Fruit fly (Drosophila melanogaster): Measurements from ENCODE around the gene Mtpalpha.

The Mtpalpha gene

DNA sequence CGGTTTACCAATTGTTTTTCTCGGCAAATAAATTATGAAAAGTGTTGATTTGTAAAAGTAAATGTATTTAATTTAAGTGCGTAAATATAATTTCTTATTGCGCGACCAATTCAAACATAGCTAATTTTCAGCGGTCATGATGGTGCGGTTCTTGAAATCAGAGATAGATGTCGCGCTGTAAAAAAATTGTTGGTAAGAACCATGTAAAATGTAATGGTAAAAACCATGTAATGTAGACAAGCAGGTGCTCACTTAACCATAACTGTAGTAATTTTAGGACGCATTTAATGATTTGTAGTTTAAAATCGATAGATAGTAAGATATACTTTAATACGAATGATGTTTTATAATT lies 36.1 kb upstream of the Mtpalpha start:
- TF ChIP-seq Dll (optimal IDR thresholded peaks at IDR 0.05): no peak
- no peak for TF ChIP-seq pan (optimal IDR thresholded peaks at IDR 0.05)
- no peak for TF ChIP-seq psq (optimal IDR thresholded peaks at IDR 0.05)
- no peak for TF ChIP-seq EcR (GFP tag; optimal IDR thresholded peaks at IDR 0.05)
- TF ChIP-seq usp (GFP tag; optimal IDR thresholded peaks at IDR 0.05): no peak
- TF ChIP-seq CG8478 (optimal IDR thresholded peaks at IDR 0.05): no peak

DNA sequence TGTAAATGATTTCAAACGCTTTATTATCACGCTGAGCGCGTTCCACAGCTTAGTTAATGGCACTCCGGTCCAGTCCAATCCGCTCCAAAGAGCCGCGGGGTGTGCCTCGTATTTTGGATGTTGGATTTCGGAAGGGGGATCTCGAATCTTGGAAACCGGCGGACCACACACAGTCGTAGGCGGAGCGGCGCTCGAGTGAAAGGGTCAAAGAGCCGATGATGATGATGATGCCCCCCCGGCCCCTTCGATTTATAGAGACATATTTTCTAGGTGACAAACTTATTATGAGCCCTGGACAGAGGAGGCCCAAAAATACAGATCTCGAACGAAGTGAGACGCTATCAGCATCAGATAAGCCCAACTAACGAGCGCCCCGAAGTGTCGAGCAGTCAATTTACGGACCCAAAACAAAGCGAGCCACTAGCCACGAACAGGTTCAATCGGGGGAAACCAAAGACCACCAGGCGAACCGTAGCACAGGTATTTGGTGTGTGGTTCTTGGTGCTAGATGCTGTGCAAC lies 32.8 kb upstream of the Mtpalpha start:
- TF ChIP-seq usp (GFP tag; optimal IDR thresholded peaks at IDR 0.05) (no peak), psq (optimal IDR thresholded peaks at IDR 0.05) (no peak), CG8478 (optimal IDR thresholded peaks at IDR 0.05) (no peak), pan (optimal IDR thresholded peaks at IDR 0.05) (no peak), Dll (optimal IDR thresholded peaks at IDR 0.05) (no peak), EcR (GFP tag; optimal IDR thresholded peaks at IDR 0.05) (no peak)

DNA sequence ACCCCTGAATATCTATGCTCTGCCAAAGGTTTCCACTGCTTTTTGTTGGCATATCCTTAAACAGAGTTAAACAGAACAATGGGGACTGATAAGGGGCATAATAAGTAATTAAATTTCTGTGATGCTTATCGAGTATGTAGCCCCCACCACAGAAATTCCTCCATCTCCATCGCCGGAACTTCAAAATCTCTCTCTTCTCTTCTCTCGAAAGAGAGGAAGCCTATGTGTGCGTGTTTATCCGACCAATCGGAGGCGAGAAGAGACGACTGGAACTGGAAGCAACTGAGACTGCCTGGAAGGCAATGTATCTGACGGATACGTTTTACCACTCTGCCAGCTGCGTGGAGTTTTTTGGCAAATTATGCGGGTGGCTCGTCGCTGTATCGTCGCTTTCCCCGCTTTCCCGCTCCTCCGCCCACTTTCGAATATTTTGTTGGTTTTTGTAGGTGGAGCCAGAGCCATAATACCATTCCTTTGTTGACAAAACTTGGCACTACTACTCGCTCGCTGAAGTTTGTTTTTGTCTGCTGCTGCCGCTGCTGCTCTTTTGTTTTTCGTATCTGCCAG lies 31.5 kb upstream of the Mtpalpha start, which contains the start of gene gcm2:
Gene gcm2 (plus strand): TSS at position 566 of the 567 bp plus-strand sequence.
- TF ChIP-seq EcR (GFP tag; optimal IDR thresholded peaks at IDR 0.05): no peak

DNA sequence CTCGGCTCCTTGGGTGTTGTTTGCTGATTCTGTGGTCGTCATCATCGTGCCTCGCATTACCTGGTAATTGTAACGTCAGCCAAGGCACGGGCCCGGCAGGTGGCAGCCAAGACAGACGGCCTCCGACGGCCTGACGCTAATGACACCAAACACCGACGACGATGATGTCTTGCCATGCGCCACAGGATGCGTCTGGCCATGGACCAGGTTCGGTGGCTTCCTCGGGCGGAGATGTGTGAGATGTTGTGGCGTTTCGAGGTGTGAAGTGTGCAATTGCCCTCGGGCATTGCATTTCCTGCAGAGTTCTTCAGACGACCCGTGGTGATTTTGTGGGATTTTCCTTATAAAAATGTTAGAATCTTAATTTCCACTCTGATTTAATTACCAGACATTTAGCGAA lies 25.5 kb upstream of the Mtpalpha start:
- TF ChIP-seq EcR (GFP tag; optimal IDR thresholded peaks at IDR 0.05): no peak

DNA sequence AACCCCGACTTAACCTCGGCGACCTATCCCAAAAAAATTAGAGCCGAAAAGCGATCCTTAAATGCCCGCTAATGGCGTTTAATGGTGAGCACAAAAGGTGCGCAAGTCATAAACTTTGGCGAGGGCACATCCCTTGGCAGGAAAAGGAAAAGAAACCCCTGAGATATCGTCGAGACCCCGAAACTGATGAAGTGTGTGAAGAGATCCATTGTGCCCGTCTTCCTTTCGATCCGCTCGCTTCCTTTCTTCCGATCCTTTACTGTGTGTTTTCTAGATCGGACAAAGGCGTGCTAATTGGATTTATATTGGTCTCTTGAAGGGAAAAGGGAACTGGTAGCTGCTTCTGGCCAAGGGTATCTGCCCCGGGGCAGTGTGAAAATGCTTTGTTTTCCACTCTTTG lies 24.7 kb upstream of the Mtpalpha start:
- no peak for TF ChIP-seq usp (GFP tag; optimal IDR thresholded peaks at IDR 0.05)
- no peak for TF ChIP-seq EcR (GFP tag; optimal IDR thresholded peaks at IDR 0.05)
- TF ChIP-seq pan (optimal IDR thresholded peaks at IDR 0.05): no peak
- TF ChIP-seq psq (optimal IDR thresholded peaks at IDR 0.05): no peak

DNA sequence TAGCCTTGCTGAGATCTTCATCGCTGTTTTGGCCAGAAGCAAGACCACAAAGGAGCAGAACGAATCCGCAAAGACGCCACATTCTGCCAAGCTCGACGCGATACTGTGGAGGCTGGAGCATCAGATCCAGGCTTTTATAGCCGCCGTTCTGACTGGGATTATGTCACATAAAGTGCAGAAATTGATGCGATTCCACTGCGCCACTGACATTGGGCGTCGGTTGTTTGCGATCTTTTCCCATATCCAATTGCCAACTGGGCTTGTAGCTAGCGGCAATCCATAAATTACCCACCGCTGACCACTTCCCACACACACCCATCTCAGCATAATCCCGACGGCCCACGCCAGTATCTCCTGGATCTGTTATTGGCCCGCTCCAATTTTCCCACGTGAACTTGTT lies 24.2 kb upstream of the Mtpalpha start, which contains the start of gene CG4382:
Gene CG4382 (minus strand): TSS at position 101 of the 400 bp plus-strand sequence.
- no peak for TF ChIP-seq pan (optimal IDR thresholded peaks at IDR 0.05)
- TF ChIP-seq usp (GFP tag; optimal IDR thresholded peaks at IDR 0.05): no peak
- no peak for TF ChIP-seq Dll (optimal IDR thresholded peaks at IDR 0.05)
- no peak for TF ChIP-seq EcR (GFP tag; optimal IDR thresholded peaks at IDR 0.05)
- no peak for TF ChIP-seq psq (optimal IDR thresholded peaks at IDR 0.05)
- no peak for TF ChIP-seq CG8478 (optimal IDR thresholded peaks at IDR 0.05)

DNA sequence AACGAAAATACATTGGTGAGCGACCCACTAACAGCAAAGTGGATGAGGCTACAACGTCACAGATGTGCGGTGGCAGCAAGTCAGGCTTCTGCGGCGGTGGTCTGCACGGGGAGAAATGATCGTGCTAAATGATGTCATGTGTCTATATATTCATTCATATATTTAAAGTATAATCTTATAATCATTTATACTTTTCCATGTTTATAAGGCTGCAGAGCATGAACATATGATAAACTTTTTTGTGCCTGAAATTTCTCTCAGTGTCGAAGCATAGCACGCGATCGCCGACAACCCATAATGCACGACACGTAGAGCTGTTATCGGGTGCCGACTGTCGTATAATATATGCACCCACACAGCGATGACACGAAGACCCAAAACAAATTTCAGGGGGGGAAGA lies 21.8 kb upstream of the Mtpalpha start:
- TF ChIP-seq CG8478 (optimal IDR thresholded peaks at IDR 0.05) (no peak), pan (optimal IDR thresholded peaks at IDR 0.05) (no peak), usp (GFP tag; optimal IDR thresholded peaks at IDR 0.05) (no peak)

DNA sequence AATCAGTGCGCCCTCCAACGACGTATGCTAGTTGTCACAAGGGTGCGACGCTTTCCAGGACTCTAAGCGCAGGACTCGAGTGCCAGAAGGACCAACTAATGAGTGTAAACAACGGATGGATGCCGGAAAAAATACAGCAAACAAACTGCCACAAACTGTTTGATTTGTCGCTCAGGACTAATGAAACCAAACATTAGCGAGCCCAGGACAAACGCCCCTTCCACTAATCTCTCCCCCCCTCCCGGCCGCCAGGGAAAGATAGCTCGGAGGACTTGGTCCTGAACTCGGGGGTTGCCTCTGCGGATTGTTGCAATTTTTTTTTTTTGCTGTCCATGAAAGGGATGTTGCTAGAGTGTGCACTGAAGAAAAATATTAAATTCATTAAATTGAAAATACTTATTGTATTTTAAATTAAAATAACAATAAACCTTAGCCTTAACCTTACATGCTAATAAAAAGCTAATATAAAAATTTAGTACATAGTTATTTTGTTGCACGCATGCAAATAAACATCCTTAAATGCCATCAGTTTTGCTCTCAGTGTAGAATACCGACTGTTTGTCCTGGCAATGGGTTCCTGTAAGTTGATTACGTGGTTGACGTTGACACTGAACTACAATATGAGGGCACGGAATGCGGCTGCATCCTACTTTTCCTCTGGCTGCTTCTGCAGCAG lies 18.2 kb upstream of the Mtpalpha start:
- TF ChIP-seq Dll (optimal IDR thresholded peaks at IDR 0.05) (no peak), psq (optimal IDR thresholded peaks at IDR 0.05) (no peak), usp (GFP tag; optimal IDR thresholded peaks at IDR 0.05) (no peak), EcR (GFP tag; optimal IDR thresholded peaks at IDR 0.05) (no peak), pan (optimal IDR thresholded peaks at IDR 0.05) (no peak), CG8478 (optimal IDR thresholded peaks at IDR 0.05) (no peak)

DNA sequence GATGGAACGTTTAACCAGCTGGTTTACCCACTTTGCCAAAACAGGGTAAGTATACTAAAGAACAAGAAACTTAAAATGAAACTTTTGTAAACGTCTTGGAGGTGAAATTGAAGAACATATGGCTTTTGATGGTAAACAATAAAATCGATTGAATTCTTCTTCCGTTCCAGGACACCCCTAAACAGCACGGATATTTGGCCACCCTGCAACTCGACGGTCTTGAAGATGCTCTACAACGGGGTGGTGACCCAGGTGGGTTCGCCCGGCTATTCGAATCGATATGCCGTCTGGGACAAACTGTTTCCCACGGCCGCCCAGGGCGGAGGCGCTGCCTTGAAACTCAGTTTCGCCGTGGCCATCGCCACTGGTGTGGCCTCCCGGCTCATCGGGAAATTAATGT lies 14.6 kb upstream of the Mtpalpha start:
- TF ChIP-seq usp (GFP tag; optimal IDR thresholded peaks at IDR 0.05) (no peak), CG8478 (optimal IDR thresholded peaks at IDR 0.05) (no peak), psq (optimal IDR thresholded peaks at IDR 0.05) (no peak), EcR (GFP tag; optimal IDR thresholded peaks at IDR 0.05) (no peak), Dll (optimal IDR thresholded peaks at IDR 0.05) (no peak), pan (optimal IDR thresholded peaks at IDR 0.05) (no peak)

DNA sequence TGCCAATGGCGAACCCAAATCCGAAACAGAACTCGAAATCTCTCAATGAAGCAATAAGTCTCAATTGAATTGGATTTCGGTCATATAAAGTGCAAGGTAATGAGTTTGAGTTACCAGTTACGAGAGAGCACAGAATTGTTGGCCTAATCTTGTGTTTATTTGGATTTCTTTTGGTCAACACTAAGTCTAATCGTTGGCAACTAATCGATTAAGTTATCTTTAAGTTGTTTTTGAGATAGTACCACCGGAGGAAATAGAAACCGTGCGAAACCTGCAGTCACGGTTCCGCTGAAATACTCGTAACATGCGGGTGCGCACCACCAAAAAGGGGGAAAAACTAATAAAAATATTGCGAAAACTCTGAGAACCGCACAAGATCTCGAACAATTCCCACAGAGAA lies 12.6 kb upstream of the Mtpalpha start, which contains the start of gene CG3841:
Gene CG3841 (plus strand): TSS at position 301 of the 400 bp plus-strand sequence.
- no peak for TF ChIP-seq CG8478 (optimal IDR thresholded peaks at IDR 0.05)
- no peak for TF ChIP-seq psq (optimal IDR thresholded peaks at IDR 0.05)
- TF ChIP-seq pan (optimal IDR thresholded peaks at IDR 0.05): no peak
- TF ChIP-seq usp (GFP tag; optimal IDR thresholded peaks at IDR 0.05): no peak
- TF ChIP-seq Dll (optimal IDR thresholded peaks at IDR 0.05): no peak
- TF ChIP-seq EcR (GFP tag; optimal IDR thresholded peaks at IDR 0.05): no peak

DNA sequence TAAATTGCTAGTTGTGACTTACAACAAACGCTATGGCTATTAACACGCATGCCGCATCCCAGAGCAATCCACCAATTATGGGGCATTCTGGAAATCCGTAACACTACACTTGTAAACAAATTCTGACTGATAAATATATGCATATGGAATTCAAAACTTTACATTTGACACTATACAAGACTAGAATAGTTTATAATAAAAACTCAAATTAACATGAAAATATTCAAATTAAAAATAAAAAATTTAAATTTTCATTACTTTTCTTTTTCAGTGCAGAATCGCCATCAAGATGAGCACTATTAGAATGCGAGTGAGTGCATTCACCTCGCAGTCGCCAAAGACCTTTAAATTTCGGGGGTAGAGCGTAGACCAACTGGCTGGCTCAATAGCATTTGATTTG lies 9.4 kb upstream of the Mtpalpha start:
- no peak for TF ChIP-seq CG8478 (optimal IDR thresholded peaks at IDR 0.05)
- no peak for TF ChIP-seq usp (GFP tag; optimal IDR thresholded peaks at IDR 0.05)
- TF ChIP-seq pan (optimal IDR thresholded peaks at IDR 0.05): no peak
- TF ChIP-seq psq (optimal IDR thresholded peaks at IDR 0.05): no peak
- no peak for TF ChIP-seq Dll (optimal IDR thresholded peaks at IDR 0.05)
- no peak for TF ChIP-seq EcR (GFP tag; optimal IDR thresholded peaks at IDR 0.05)

DNA sequence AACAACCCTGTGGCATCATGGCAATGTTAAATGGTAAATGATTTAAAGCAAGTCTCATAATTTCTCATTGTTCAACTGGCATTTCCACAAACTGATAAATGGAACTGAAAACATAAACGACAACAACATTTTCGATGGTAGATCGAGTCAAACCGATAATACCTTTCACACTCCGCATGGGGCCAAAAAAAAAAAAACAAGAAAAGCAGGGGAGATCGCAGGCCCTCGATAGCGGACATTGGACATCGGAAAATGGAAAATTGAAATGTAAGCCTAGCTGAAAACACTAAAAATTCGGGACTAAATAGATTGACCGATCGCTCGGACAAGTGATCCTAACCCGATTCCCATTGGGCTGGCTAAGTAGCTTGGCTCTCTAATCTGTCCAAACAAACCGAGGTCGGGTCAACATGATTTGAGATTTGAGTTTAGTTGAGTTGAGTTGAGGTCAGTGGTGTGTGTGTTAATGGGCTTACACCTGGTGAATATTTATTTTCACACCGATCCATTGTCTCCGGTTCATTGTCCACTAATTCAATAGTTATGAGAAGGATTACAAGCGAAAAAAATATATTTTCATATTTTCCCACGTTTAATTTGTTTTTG lies 7.6 kb upstream of the Mtpalpha start:
- TF ChIP-seq Dll (optimal IDR thresholded peaks at IDR 0.05) (no peak), psq (optimal IDR thresholded peaks at IDR 0.05) (no peak), EcR (GFP tag; optimal IDR thresholded peaks at IDR 0.05) (no peak), CG8478 (optimal IDR thresholded peaks at IDR 0.05) (no peak), usp (GFP tag; optimal IDR thresholded peaks at IDR 0.05) (no peak), pan (optimal IDR thresholded peaks at IDR 0.05) (no peak)

DNA sequence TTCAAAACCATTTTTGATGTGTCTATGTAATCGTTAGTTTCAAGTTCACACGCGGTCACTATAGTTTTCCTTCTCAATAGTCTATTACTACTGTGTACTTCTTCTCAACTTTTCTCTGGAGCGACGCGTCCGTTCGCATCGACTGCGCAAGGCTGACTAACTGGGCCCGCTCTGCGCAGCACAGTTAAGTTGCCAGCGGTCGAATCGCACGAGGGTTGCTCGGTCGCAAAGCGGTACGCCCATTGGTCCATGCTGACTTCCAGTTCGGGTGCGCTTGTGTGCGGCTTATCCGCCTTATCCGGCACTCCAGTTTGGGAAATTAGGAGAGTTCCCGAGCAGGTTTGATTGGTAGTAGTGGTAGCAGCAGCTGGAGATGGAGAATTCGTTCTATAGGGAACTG lies 5.0 kb upstream of the Mtpalpha start, which contains the start of gene gcm:
Gene gcm (minus strand): TSS at position 164 of the 400 bp plus-strand sequence.
- no peak for TF ChIP-seq Dll (optimal IDR thresholded peaks at IDR 0.05)
- TF ChIP-seq usp (GFP tag; optimal IDR thresholded peaks at IDR 0.05): no peak
- no peak for TF ChIP-seq pan (optimal IDR thresholded peaks at IDR 0.05)
- no peak for TF ChIP-seq CG8478 (optimal IDR thresholded peaks at IDR 0.05)
- no peak for TF ChIP-seq EcR (GFP tag; optimal IDR thresholded peaks at IDR 0.05)
- no peak for TF ChIP-seq psq (optimal IDR thresholded peaks at IDR 0.05)
